Worm (Caenorhabditis elegans): Measurements from ENCODE around the gene K09H11.6.

Gene K09H11.6

ce11 chrV:5768292-5768695, 32.3 kb upstream of the K09H11.6 start (continued):
- TF ChIP-seq mbf-1 (tag; optimal IDR thresholded peaks at IDR 0.05) (no peak), lsy-2 (tag; optimal IDR thresholded peaks at IDR 0.05) (peak in 1 of 2 experiments; percentile 19), fos-1 (tag; optimal IDR thresholded peaks at IDR 0.05) (peak; percentile 39), unc-62 (GFP tag; optimal IDR thresholded peaks at IDR 0.05) (no peak), nhr-6 (tag; optimal IDR thresholded peaks at IDR 0.05) (no peak)

- no peak for TF ChIP-seq blmp-1 (tag; optimal IDR thresholded peaks at IDR 0.05; ENCODE audit: insufficient read depth)
- TF ChIP-seq sma-9 (GFP tag; optimal IDR thresholded peaks at IDR 0.05), result peak; percentile 25
- no peak for TF ChIP-seq sma-9 (tag; optimal IDR thresholded peaks at IDR 0.05)
- TF ChIP-seq crh-2 (tag; optimal IDR thresholded peaks at IDR 0.05), result peak; percentile 2
Observed at ce11 chrV:5765081-5765480, 29.1 kb upstream of the K09H11.6 start, which contains the start of gene pgph-2. pgph-2 (plus strand) TSS chrV:5765127.

ce11 chrV:5763787-5764186, 27.8 kb upstream of the K09H11.6 start, which contains the start of gene pgph-3:
pgph-3 (minus strand) TSS chrV:5763846.
- TF ChIP-seq mdl-1 (tag; optimal IDR thresholded peaks at IDR 0.05) (peak; percentile 11 to 17), nhr-6 (tag; optimal IDR thresholded peaks at IDR 0.05) (peak; percentile 28), nhr-23 (tag; optimal IDR thresholded peaks at IDR 0.05) (no peak), ztf-11 (tag; optimal IDR thresholded peaks at IDR 0.05) (no peak), F13H6.1 (tag; optimal IDR thresholded peaks at IDR 0.05) (peak; percentile 74), gmeb-1 (tag; optimal IDR thresholded peaks at IDR 0.05) (peak; percentile 45), aly-2 (tag; optimal IDR thresholded peaks at IDR 0.05) (no peak), ceh-16 (tag; optimal IDR thresholded peaks at IDR 0.05) (no peak), crh-2 (tag; optimal IDR thresholded peaks at IDR 0.05) (peak; percentile 85), alr-1 (tag; optimal IDR thresholded peaks at IDR 0.05) (no peak), nhr-129 (tag; optimal IDR thresholded peaks at IDR 0.05) (no peak), egl-27 (tag; optimal IDR thresholded peaks at IDR 0.05) (peak; percentile 73), nhr-11 (tag; optimal IDR thresholded peaks at IDR 0.05) (no peak), sma-9 (GFP tag; optimal IDR thresholded peaks at IDR 0.05) (peak; percentile 96), sma-9 (tag; optimal IDR thresholded peaks at IDR 0.05) (no peak), unc-55 (GFP tag; optimal IDR thresholded peaks at IDR 0.05) (no peak), elt-3 (tag; optimal IDR thresholded peaks at IDR 0.05) (no peak), skn-1 (tag; optimal IDR thresholded peaks at IDR 0.05) (no peak), ceh-82 (tag; optimal IDR thresholded peaks at IDR 0.05) (no peak), unc-39 (tag; optimal IDR thresholded peaks at IDR 0.05) (no peak), mab-5 (tag; optimal IDR thresholded peaks at IDR 0.05) (no peak), sma-3 (GFP tag; optimal IDR thresholded peaks at IDR 0.05) (peak; percentile 73), nhr-77 (tag; optimal IDR thresholded peaks at IDR 0.05) (no peak), lin-39 (tag; optimal IDR thresholded peaks at IDR 0.05) (no peak), sem-4 (tag; optimal IDR thresholded peaks at IDR 0.05) (peak; percentile 53), unc-62 (GFP tag; optimal IDR thresholded peaks at IDR 0.05) (no peak), nhr-21 (tag; optimal IDR thresholded peaks at IDR 0.05) (peak; percentile 45), blmp-1 (tag; optimal IDR thresholded peaks at IDR 0.05; ENCODE audit: insufficient read depth) (peak; percentile 85), C34F6.9 (tag; optimal IDR thresholded peaks at IDR 0.05) (peak; percentile 15), nhr-10 (tag; optimal IDR thresholded peaks at IDR 0.05) (no peak), nhr-12 (tag; optimal IDR thresholded peaks at IDR 0.05) (no peak), mbf-1 (tag; optimal IDR thresholded peaks at IDR 0.05) (no peak), nhr-25 (tag; optimal IDR thresholded peaks at IDR 0.05) (peak; percentile 84), ZK546.5 (tag; optimal IDR thresholded peaks at IDR 0.05) (no peak), fos-1 (tag; optimal IDR thresholded peaks at IDR 0.05) (peak; percentile 75), ztf-4 (tag; optimal IDR thresholded peaks at IDR 0.05) (no peak), elt-1 (tag; optimal IDR thresholded peaks at IDR 0.05) (no peak), dmd-4 (tag; optimal IDR thresholded peaks at IDR 0.05) (no peak), lsy-2 (tag; optimal IDR thresholded peaks at IDR 0.05) (no peak), R02D3.7 (tag; optimal IDR thresholded peaks at IDR 0.05) (no peak), lin-11 (tag; optimal IDR thresholded peaks at IDR 0.05) (no peak), Y55F3AM.14 (GFP tag; optimal IDR thresholded peaks at IDR 0.05) (no peak), zag-1 (tag; optimal IDR thresholded peaks at IDR 0.05) (no peak)

All from whole organism, L2 larva.